Worm (Caenorhabditis elegans) whole organism, late embryonic: ENCODE data around the gene dro-1.

Experiments
- ceh-2 ChIP-seq: sonication (generic microtip); optimal IDR thresholded peaks from 2 replicates; lab custom pipeline; 2016; ENCODE audit warnings: missing genotype, missing genetic modification characterization, missing compliant biosample characterization
- ceh-6 ChIP-seq: fragments of 200-800 bp; sonication (Bioruptor generic); optimal IDR thresholded peaks from 2 replicates; lab custom pipeline; 2018; ENCODE audit warnings: mild to moderate bottlenecking, missing genetic modification characterization, missing compliant biosample characterization
- elt-2 ChIP-seq: sonication (generic microtip); optimal IDR thresholded peaks from 2 replicates; lab custom pipeline; 2016; ENCODE audit warnings: missing genetic modification reagents, missing genetic modification characterization, missing compliant biosample characterization
- lim-6 ChIP-seq: sonication (generic microtip); optimal IDR thresholded peaks from 2 replicates; lab custom pipeline; 2016; ENCODE audit warnings: missing genetic modification characterization, missing compliant biosample characterization
- lin-11 ChIP-seq: fragments of 200-800 bp; sonication (Bioruptor generic); optimal IDR thresholded peaks from 2 replicates; lab custom pipeline; 2018; ENCODE audit warnings: mild to moderate bottlenecking, missing genetic modification characterization, missing compliant biosample characterization
- nfya-1 ChIP-seq: sonication (generic microtip); optimal IDR thresholded peaks from 2 replicates; lab custom pipeline; 2017; ENCODE audit warnings: missing genetic modification characterization, mild to moderate bottlenecking, missing compliant biosample characterization, antibody characterized with exemption, moderate library complexity
- nhr-11 ChIP-seq: fragments of 150-350 bp; optimal IDR thresholded peaks from 2 replicates; lab custom pipeline; 2014; ENCODE audit warnings: missing biosample characterization, missing genetic modification characterization
- sox-4 ChIP-seq: sonication (generic microtip); optimal IDR thresholded peaks from 2 replicates; lab custom pipeline; 2017; ENCODE audit warnings: mild to moderate bottlenecking, missing genetic modification characterization, inconsistent platforms, missing compliant biosample characterization

ce11 chrIII:13370980-13371379, 28.5 kb downstream of the dro-1 start, which contains the start of gene T03F6.9:
- TF ChIP-seq ceh-2 (tag; lab: Kevin White, UChicago) (no peak), nfya-1 (tag; lab: Kevin White, UChicago) (no peak), sox-4 (tag; lab: Kevin White, UChicago) (no peak), elt-2 (no peak), lim-6 (tag; lab: Kevin White, UChicago) (no peak), lin-11 (tag; lab: Kevin White, UChicago) (no peak), ceh-6 (GFP tag; lab: Kevin White, UChicago) (no peak), nhr-11 (tag; lab: Kevin White, UChicago) (no peak)
